Fruit fly (Drosophila melanogaster) whole organism, embryonic: ENCODE measurements around the gene CG14220.

Experiments
- Antp ChIP-seq: fragments of 200-800 bp; sonication (Bioruptor generic); optimal IDR thresholded peaks from 3 replicates; lab custom pipeline; 2016; ENCODE audit warnings: missing biosample characterization, missing genetic modification characterization
- Atf3 ChIP-seq: fragments of 200-800 bp; sonication (Bioruptor generic); optimal IDR thresholded peaks from 3 replicates; lab custom pipeline; 2016; ENCODE audit warnings: missing biosample characterization, missing genetic modification characterization
- Bgb ChIP-seq: fragments of 200-800 bp; sonication (Bioruptor generic); IDR thresholded peaks from 2 replicates; pipeline ENCODE4 v1.3.6; 2022; ENCODE audit warnings: missing biosample characterization, missing genetic modification characterization; ENCODE audit not compliant: partially characterized antibody
- CG10321 ChIP-seq: fragments of 200-800 bp; sonication (Bioruptor generic); IDR thresholded peaks from 2 replicates; pipeline ENCODE4 v1.3.6; 2022; ENCODE audit warnings: missing biosample characterization, missing genetic modification characterization
- CG10366 ChIP-seq: fragments of 200-800 bp; sonication (Bioruptor generic); IDR thresholded peaks from 2 replicates; pipeline ENCODE4 v1.3.6; 2022; ENCODE audit warnings: missing biosample characterization, missing genetic modification characterization
- CG1233 ChIP-seq: fragments of 200-800 bp; sonication (Bioruptor generic); optimal IDR thresholded peaks from 4 replicates; lab custom pipeline; 2018; ENCODE audit warnings: missing biosample characterization, mild to moderate bottlenecking, missing genetic modification characterization
- CG12769 ChIP-seq: fragments of 200-800 bp; sonication (Bioruptor generic); optimal IDR thresholded peaks from 2 replicates; lab custom pipeline; 2019; ENCODE audit warnings: missing biosample characterization, mild to moderate bottlenecking, missing genetic modification characterization, moderate library complexity
- CG13296 ChIP-seq: fragments of 200-800 bp; sonication (Bioruptor generic); optimal IDR thresholded peaks from 3 replicates; lab custom pipeline; 2018; ENCODE audit warnings: missing biosample characterization, mild to moderate bottlenecking, missing genetic modification characterization
- CG13424 ChIP-seq: fragments of 200-800 bp; sonication (Bioruptor generic); optimal IDR thresholded peaks from 2 replicates; lab custom pipeline; 2019; ENCODE audit warnings: missing biosample characterization, mild to moderate bottlenecking, missing genetic modification characterization, moderate library complexity
- CG13624 ChIP-seq: fragments of 200-800 bp; sonication (Bioruptor generic); optimal IDR thresholded peaks from 2 replicates; lab custom pipeline; 2016; ENCODE audit warnings: missing biosample characterization, missing genetic modification characterization
- CG14860 ChIP-seq: fragments of 200-800 bp; sonication (Bioruptor generic); IDR thresholded peaks from 3 replicates; pipeline ENCODE4 v1.3.6; 2022; ENCODE audit warnings: missing biosample characterization, missing genetic modification characterization; ENCODE audit not compliant: partially characterized antibody
- CG15073 ChIP-seq: fragments of 200-800 bp; sonication (Bioruptor generic); optimal IDR thresholded peaks from 2 replicates; lab custom pipeline; 2016; ENCODE audit warnings: missing biosample characterization, missing genetic modification characterization
- CG15514 ChIP-seq: fragments of 200-800 bp; sonication (Bioruptor generic); optimal IDR thresholded peaks from 3 replicates; lab custom pipeline; 2017; ENCODE audit warnings: missing biosample characterization, missing genetic modification characterization, mild to moderate bottlenecking, moderate library complexity, missing genetic modification reagents
- CG15601 ChIP-seq: fragments of 200-800 bp; sonication (Bioruptor generic); optimal IDR thresholded peaks from 3 replicates; lab custom pipeline; 2019; ENCODE audit warnings: missing biosample characterization, mild to moderate bottlenecking, missing genetic modification characterization, moderate library complexity
- CG18599 ChIP-seq: fragments of 200-800 bp; sonication (Bioruptor generic); optimal IDR thresholded peaks from 3 replicates; lab custom pipeline; 2017; ENCODE audit warnings: missing biosample characterization, missing genetic modification characterization, mild to moderate bottlenecking, moderate library complexity, missing genetic modification reagents
- CG31224 ChIP-seq: fragments of 200-800 bp; sonication (Bioruptor generic); IDR thresholded peaks from 2 replicates; pipeline ENCODE4 v1.3.6; 2022; ENCODE audit warnings: missing biosample characterization, missing genetic modification characterization
- CG8281 ChIP-seq: fragments of 200-800 bp; sonication (Bioruptor generic); optimal IDR thresholded peaks from 2 replicates; lab custom pipeline; 2018; ENCODE audit warnings: missing biosample characterization, mild to moderate bottlenecking, missing genetic modification characterization, moderate library complexity
- Dip3 ChIP-seq: fragments of 200-800 bp; sonication (Bioruptor generic); optimal IDR thresholded peaks from 3 replicates; lab custom pipeline; 2016; ENCODE audit warnings: missing biosample characterization, missing genetic modification characterization
- Fer1 ChIP-seq: fragments of 200-800 bp; sonication (Bioruptor generic); optimal IDR thresholded peaks from 2 replicates; lab custom pipeline; 2017; ENCODE audit warnings: missing biosample characterization, mild to moderate bottlenecking, missing genetic modification characterization
- HLH4C ChIP-seq: fragments of 200-800 bp; sonication (Bioruptor generic); IDR thresholded peaks from 3 replicates; pipeline ENCODE4 v1.3.6; 2022; ENCODE audit warnings: missing biosample characterization, missing genetic modification characterization; ENCODE audit not compliant: partially characterized antibody
- Hr78 ChIP-seq, 2 experiments: fragments of 200-800 bp in 1 of 2; fragments of >200 bp in 1 of 2; sonication (Bioruptor generic) in 1 of 2; optimal IDR thresholded peaks; 2 replicates each; lab custom pipeline; 2017 to 2019; ENCODE audit warnings: missing biosample characterization in 2 of 2, missing genetic modification characterization in 2 of 2, mild to moderate bottlenecking in 1 of 2, moderate library complexity in 1 of 2
- Max ChIP-seq: fragments of 200-800 bp; sonication (Bioruptor generic); optimal IDR thresholded peaks from 2 replicates; lab custom pipeline; 2016; ENCODE audit warnings: missing biosample characterization, mild to moderate bottlenecking, missing genetic modification characterization
- Med ChIP-seq: fragments of 200-800 bp; sonication (Bioruptor generic); peaks from one replicate; lab custom pipeline; 2016; ENCODE audit warnings: missing biosample characterization, missing genetic modification characterization, mild to moderate bottlenecking, inconsistent platforms, moderate library complexity
- Mes4 ChIP-seq: fragments of 200-800 bp; sonication (Bioruptor generic); optimal IDR thresholded peaks from 2 replicates; lab custom pipeline; 2016; ENCODE audit warnings: missing biosample characterization, missing genetic modification characterization
- Rfx ChIP-seq: fragments of 200-800 bp; sonication (Bioruptor generic); IDR thresholded peaks from 2 replicates; pipeline ENCODE4 v1.3.6; 2022; ENCODE audit warnings: missing biosample characterization, missing genetic modification characterization
- Scr ChIP-seq: fragments of 200-800 bp; sonication (Bioruptor generic); IDR thresholded peaks from 2 replicates; pipeline ENCODE4 v1.3.6; 2022; ENCODE audit warnings: missing biosample characterization, missing genetic modification characterization; ENCODE audit not compliant: partially characterized antibody
- Trl ChIP-seq, 3 experiments: fragments of >200 bp in 2 of 3; fragments of 200-800 bp in 1 of 3; sonication (Bioruptor generic) in 1 of 3; optimal IDR thresholded peaks; 2 replicates in 1 of 3; 3 replicates in 2 of 3; lab custom pipeline; 2016 to 2017; ENCODE audit warnings: missing biosample characterization in 1 of 3, missing genetic modification characterization in 1 of 3
- cas ChIP-seq: fragments of 200-800 bp; sonication (Bioruptor generic); IDR thresholded peaks from 2 replicates; pipeline ENCODE4 v1.3.6; 2022; ENCODE audit warnings: missing biosample characterization, missing genetic modification characterization
- cato ChIP-seq: fragments of 200-800 bp; sonication (Bioruptor generic); optimal IDR thresholded peaks from 2 replicates; lab custom pipeline; 2016; ENCODE audit warnings: missing biosample characterization, missing genetic modification characterization, borderline replicate concordance
- cg ChIP-seq: fragments of 200-800 bp; sonication (Bioruptor generic); optimal IDR thresholded peaks from 3 replicates; lab custom pipeline; 2019; ENCODE audit warnings: missing biosample characterization, mild to moderate bottlenecking, missing genetic modification characterization, moderate library complexity
- cwo ChIP-seq: fragments of 200-800 bp; sonication (Bioruptor generic); optimal IDR thresholded peaks from 3 replicates; lab custom pipeline; 2017; ENCODE audit warnings: missing biosample characterization, missing genetic modification characterization, mild to moderate bottlenecking, moderate library complexity, missing genetic modification reagents
- dan ChIP-seq: fragments of 200-800 bp; sonication (Bioruptor generic); IDR thresholded peaks from 2 replicates; pipeline ENCODE4 v1.3.6; 2022; ENCODE audit warnings: missing biosample characterization, missing genetic modification characterization
- dm ChIP-seq: fragments of 200-800 bp; sonication (Bioruptor generic); optimal IDR thresholded peaks from 3 replicates; lab custom pipeline; 2016; ENCODE audit warnings: missing biosample characterization, missing genetic modification characterization
- exex ChIP-seq: fragments of 200-800 bp; sonication (Bioruptor generic); optimal IDR thresholded peaks from 4 replicates; lab custom pipeline; 2018; ENCODE audit warnings: missing biosample characterization, mild to moderate bottlenecking, missing genetic modification characterization, moderate library complexity
- fd102C ChIP-seq: fragments of 200-800 bp; sonication (Bioruptor generic); optimal IDR thresholded peaks from 2 replicates; lab custom pipeline; 2018; ENCODE audit warnings: missing biosample characterization, mild to moderate bottlenecking, missing genetic modification characterization, moderate library complexity
- grn ChIP-seq: fragments of 200-800 bp; sonication (Bioruptor generic); optimal IDR thresholded peaks from 3 replicates; lab custom pipeline; 2017; ENCODE audit warnings: missing biosample characterization, missing genetic modification characterization
- hbn ChIP-seq: fragments of 200-800 bp; sonication (Bioruptor generic); IDR thresholded peaks from 2 replicates; pipeline ENCODE4 v1.3.6; 2022; ENCODE audit warnings: missing biosample characterization, missing genetic modification characterization; ENCODE audit not compliant: partially characterized antibody
- kni ChIP-seq: fragments of 200-800 bp; sonication (Bioruptor generic); optimal IDR thresholded peaks from 3 replicates; lab custom pipeline; 2017; ENCODE audit warnings: mild to moderate bottlenecking, missing biosample characterization, missing genetic modification reagents, missing genetic modification characterization
- nau ChIP-seq: fragments of 200-800 bp; sonication (Bioruptor generic); optimal IDR thresholded peaks from 3 replicates; lab custom pipeline; 2017; ENCODE audit warnings: missing biosample characterization, mild to moderate bottlenecking, missing genetic modification characterization, missing genetic modification reagents
- nerfin-1 ChIP-seq: fragments of 200-800 bp; sonication (Bioruptor generic); optimal IDR thresholded peaks from 3 replicates; lab custom pipeline; 2019; ENCODE audit warnings: missing biosample characterization, mild to moderate bottlenecking, missing genetic modification characterization, moderate library complexity
- p53 ChIP-seq: fragments of 200-800 bp; sonication (Bioruptor generic); optimal IDR thresholded peaks from 2 replicates; lab custom pipeline; 2016; ENCODE audit warnings: missing biosample characterization, missing genetic modification characterization
- pnt ChIP-seq: fragments of 200-800 bp; sonication (Bioruptor generic); optimal IDR thresholded peaks from 3 replicates; lab custom pipeline; 2016; ENCODE audit warnings: missing biosample characterization, missing genetic modification characterization
- pros ChIP-seq: fragments of 200-800 bp; sonication (Bioruptor generic); optimal IDR thresholded peaks from 3 replicates; lab custom pipeline; 2019; ENCODE audit warnings: missing biosample characterization, mild to moderate bottlenecking, missing genetic modification characterization, moderate library complexity
- ssp ChIP-seq: fragments of 200-800 bp; sonication (Bioruptor generic); IDR thresholded peaks from 2 replicates; pipeline ENCODE4 v1.3.6; 2022; ENCODE audit warnings: missing biosample characterization, missing genetic modification characterization
- stwl ChIP-seq: fragments of 200-800 bp; sonication (Bioruptor generic); optimal IDR thresholded peaks from 3 replicates; lab custom pipeline; 2018; ENCODE audit warnings: missing biosample characterization, mild to moderate bottlenecking, missing genetic modification characterization, moderate library complexity
- unpg ChIP-seq: fragments of 200-800 bp; sonication (Bioruptor generic); optimal IDR thresholded peaks from 3 replicates; lab custom pipeline; 2018; ENCODE audit warnings: missing biosample characterization, mild to moderate bottlenecking, missing genetic modification characterization, moderate library complexity
- zen2 ChIP-seq: fragments of 200-800 bp; sonication (Bioruptor generic); IDR thresholded peaks from 3 replicates; pipeline ENCODE4 v1.3.6; 2022; ENCODE audit warnings: missing biosample characterization, missing genetic modification characterization; ENCODE audit not compliant: partially characterized antibody
- zfh1 ChIP-seq: fragments of 200-800 bp; sonication (Bioruptor generic); IDR thresholded peaks from 3 replicates; pipeline ENCODE4 v1.3.6; 2022; ENCODE audit warnings: missing biosample characterization, missing genetic modification characterization

The CG14220 gene

DNA sequence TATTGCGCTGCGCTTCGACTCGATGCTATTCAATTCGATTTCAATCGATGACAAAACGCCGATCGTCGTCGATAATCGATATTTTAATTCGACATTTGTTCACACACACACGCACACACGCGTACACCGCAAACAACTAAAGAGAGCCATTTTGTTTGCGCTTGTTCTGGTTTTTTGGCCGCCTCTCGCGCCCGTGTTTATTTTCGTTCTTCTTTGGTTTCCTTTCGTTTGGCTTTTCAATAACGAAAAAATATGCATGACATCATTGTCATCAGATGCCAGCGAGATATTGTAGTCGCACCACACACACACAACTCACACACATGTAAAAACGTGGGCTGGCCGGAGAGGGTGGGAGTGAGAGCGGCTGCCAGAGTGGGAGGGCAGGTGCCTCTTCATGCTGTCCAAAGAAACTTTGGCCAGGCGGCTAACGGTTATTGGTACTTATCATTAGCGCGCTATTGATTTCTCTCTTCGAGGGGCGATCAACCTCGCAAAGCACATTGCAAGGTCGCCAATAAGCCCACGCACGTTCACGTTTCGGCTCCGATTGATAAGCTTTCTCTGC lies 6.5 kb upstream of the CG14220 start (continued):
- TF ChIP-seq cwo (GFP tag; lab: Kevin White, UChicago), result peak; percentile 93
- peak; percentile 32 for TF ChIP-seq Atf3
- TF ChIP-seq p53 (GFP tag; lab: Kevin White, UChicago), result peak; percentile 30
- peak; percentile 54 for TF ChIP-seq Med (GFP tag; lab: Kevin White, UChicago)
- TF ChIP-seq CG8281 (tag; lab: Kevin White, UChicago), result no peak
- TF ChIP-seq pnt (GFP tag; lab: Kevin White, UChicago), result no peak
- no peak for TF ChIP-seq CG15073 (GFP tag; lab: Kevin White, UChicago)
- no peak for TF ChIP-seq CG31224 (GFP tag; lab: Robert Waterston, UW)
- TF ChIP-seq unpg (GFP tag; lab: Kevin White, UChicago), result no peak
- no peak for TF ChIP-seq zen2 (GFP tag; lab: Robert Waterston, UW)
- peak; percentile 13; the same call in 1 of the 2 replicates for TF ChIP-seq hbn (GFP tag; lab: Robert Waterston, UW)
- peak; percentile 60 for TF ChIP-seq stwl
- peak; percentile 23 for TF ChIP-seq CG15514 (GFP tag; lab: Kevin White, UChicago)
- TF ChIP-seq HLH4C (GFP tag; lab: Robert Waterston, UW), result peak; percentile 53
- TF ChIP-seq nau (GFP tag; lab: Kevin White, UChicago), result peak; percentile 31
- peak; percentile 82 for TF ChIP-seq kni (GFP tag; lab: Kevin White, UChicago)
- TF ChIP-seq cas (GFP tag; lab: Robert Waterston, UW), result no peak
- TF ChIP-seq Trl (optimal IDR thresholded peaks at IDR 0.05; lab: Kevin White, UChicago), result peak; percentile 21 to 65
- no peak for TF ChIP-seq Trl (GFP tag; optimal IDR thresholded peaks at IDR 0.05; lab: Kevin White, UChicago)
- peak; percentile 11 for TF ChIP-seq Fer1 (GFP tag; lab: Kevin White, UChicago)
- TF ChIP-seq Bgb (GFP tag; lab: Robert Waterston, UW), result peak; percentile 48; the same call in 1 of the 2 replicates
- peak; percentile 32 for TF ChIP-seq CG18599 (GFP tag; lab: Kevin White, UChicago)
- peak; percentile 43 for TF ChIP-seq grn (GFP tag; lab: Kevin White, UChicago)
- no peak for TF ChIP-seq Antp (GFP tag; lab: Kevin White, UChicago)
- TF ChIP-seq dan, result no peak
- TF ChIP-seq zfh1 (GFP tag; lab: Robert Waterston, UW), result peak; percentile 14; the same call in 1 of the 3 replicates
- TF ChIP-seq CG13296 (GFP tag; lab: Kevin White, UChicago), result peak; percentile 35
- no peak for TF ChIP-seq CG10366 (GFP tag; lab: Robert Waterston, UW)
- TF ChIP-seq CG14860 (GFP tag; lab: Robert Waterston, UW), result peak; percentile 56; the same call in 1 of the 3 replicates
- TF ChIP-seq Hr78 (GFP tag; optimal IDR thresholded peaks at IDR 0.05; lab: Kevin White, UChicago), result peak in 1 of 2 experiments; percentile 42
- peak; percentile 66 for TF ChIP-seq CG12769 (tag; lab: Kevin White, UChicago)
- peak; percentile 31 for TF ChIP-seq CG13624 (GFP tag; lab: Kevin White, UChicago)
- TF ChIP-seq pros (GFP tag; lab: Kevin White, UChicago), result peak; percentile 26
- TF ChIP-seq CG10321 (GFP tag; lab: Robert Waterston, UW), result no peak
- no peak for TF ChIP-seq Dip3
- peak; percentile 49; the same call in 1 of the 2 replicates for TF ChIP-seq Scr (GFP tag; lab: Robert Waterston, UW)
- no peak for TF ChIP-seq fd102C (GFP tag; lab: Kevin White, UChicago)
- no peak for TF ChIP-seq CG13424 (tag; lab: Kevin White, UChicago)
- TF ChIP-seq CG1233 (GFP tag; lab: Kevin White, UChicago), result peak; percentile 19
- TF ChIP-seq exex (tag; lab: Kevin White, UChicago), result peak; percentile 62
- TF ChIP-seq dm (GFP tag; lab: Kevin White, UChicago), result peak; percentile 38
- no peak for TF ChIP-seq nerfin-1 (tag; lab: Kevin White, UChicago)
- TF ChIP-seq Max, result no peak
- no peak for TF ChIP-seq ssp (GFP tag; lab: Robert Waterston, UW)
- TF ChIP-seq Mes4 (GFP tag; lab: Kevin White, UChicago), result no peak
- no peak for TF ChIP-seq cato (GFP tag; lab: Kevin White, UChicago)
- peak; percentile 85 for TF ChIP-seq cg (GFP tag; lab: Kevin White, UChicago)
- 0 out of 2 replicates have a peak, but pooled peaks have one; percentile 3 for TF ChIP-seq Rfx
- peak; percentile 56 for TF ChIP-seq CG15601
